Worm (Caenorhabditis elegans) whole organism, young adult: ENCODE results near the gene ZK1127.4.

Source experiments
- ets-4 ChIP-seq: fragments of 200-800 bp; sonication (Bioruptor generic); optimal IDR thresholded peaks from 2 replicates; lab custom pipeline; 2018; ENCODE audit warnings: mild to moderate bottlenecking, missing genetic modification characterization, missing compliant biosample characterization
- xnd-1 ChIP-seq: sonication (generic microtip); optimal IDR thresholded peaks from 2 replicates; lab custom pipeline; 2016; ENCODE audit warnings: missing genotype, missing genetic modification reagents, missing genetic modification characterization, missing compliant biosample characterization

DNA sequence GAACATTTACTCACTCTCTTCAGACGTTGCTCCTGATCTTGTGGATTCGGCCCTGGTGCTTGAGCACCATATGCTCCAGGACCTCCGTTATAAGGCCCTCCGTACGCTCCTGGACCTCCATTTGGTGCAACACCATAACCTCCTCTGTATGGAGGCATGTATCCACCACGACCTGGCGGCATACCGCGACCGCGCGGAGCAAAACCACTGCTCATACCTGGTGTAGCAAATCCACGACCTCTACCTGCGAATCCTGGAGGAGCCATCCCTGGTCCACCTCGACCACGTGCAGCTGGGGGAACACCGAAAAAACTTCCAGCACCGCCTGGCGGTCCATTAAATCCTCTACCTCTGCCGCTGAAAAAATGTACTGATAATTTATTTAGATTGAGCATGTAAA, 4.3 kb upstream of the ZK1127.4 start:
- TF ChIP-seq ets-4 (GFP tag; lab: Kevin White, UChicago) (no peak), xnd-1 (tag; lab: Kevin White, UChicago) (no peak)
